Fruit fly (Drosophila melanogaster) whole organism, embryonic: ENCODE data around the gene LIMK1.

ENCODE experiments used
- Bteb2 ChIP-seq: fragments of 200-800 bp; sonication (Bioruptor generic); optimal IDR thresholded peaks from 2 replicates; lab custom pipeline; 2016; ENCODE audit warnings: missing biosample characterization, missing genetic modification characterization
- CG10274 ChIP-seq: fragments of 200-800 bp; sonication (Bioruptor generic); optimal IDR thresholded peaks from 3 replicates; lab custom pipeline; 2017; ENCODE audit warnings: missing biosample characterization, mild to moderate bottlenecking, missing genetic modification characterization
- CG10321 ChIP-seq: fragments of 200-800 bp; sonication (Bioruptor generic); IDR thresholded peaks from 2 replicates; pipeline ENCODE4 v1.3.6; 2022; ENCODE audit warnings: missing biosample characterization, missing genetic modification characterization
- CG12071 ChIP-seq: fragments of 200-800 bp; sonication (Bioruptor generic); optimal IDR thresholded peaks from 3 replicates; lab custom pipeline; 2018; ENCODE audit warnings: missing biosample characterization, mild to moderate bottlenecking, missing genetic modification characterization
- CG12299 ChIP-seq: fragments of 200-800 bp; sonication (Bioruptor generic); optimal IDR thresholded peaks from 2 replicates; lab custom pipeline; 2018; ENCODE audit warnings: missing biosample characterization, mild to moderate bottlenecking, missing genetic modification characterization
- CG12391 ChIP-seq: fragments of 200-800 bp; sonication (Bioruptor generic); optimal IDR thresholded peaks from 3 replicates; lab custom pipeline; 2018; ENCODE audit warnings: missing biosample characterization, mild to moderate bottlenecking, missing genetic modification characterization, moderate library complexity
- CG13894 ChIP-seq: fragments of 200-800 bp; sonication (Bioruptor generic); optimal IDR thresholded peaks from 3 replicates; lab custom pipeline; 2018; ENCODE audit warnings: missing biosample characterization, mild to moderate bottlenecking, missing genetic modification characterization, moderate library complexity
- CG16863 ChIP-seq: fragments of 200-800 bp; sonication (Bioruptor generic); optimal IDR thresholded peaks from 3 replicates; lab custom pipeline; 2016; ENCODE audit warnings: missing biosample characterization, missing genetic modification characterization
- CG17385 ChIP-seq: fragments of 200-800 bp; sonication (Bioruptor generic); optimal IDR thresholded peaks from 3 replicates; lab custom pipeline; 2018; ENCODE audit warnings: missing biosample characterization, mild to moderate bottlenecking, missing genetic modification characterization
- CG18764 ChIP-seq: fragments of 200-800 bp; sonication (Bioruptor generic); optimal IDR thresholded peaks from 3 replicates; lab custom pipeline; 2016; ENCODE audit warnings: missing biosample characterization, missing genetic modification characterization
- CG2678 ChIP-seq: fragments of 200-800 bp; sonication (Bioruptor generic); optimal IDR thresholded peaks from 3 replicates; lab custom pipeline; 2019; ENCODE audit warnings: missing biosample characterization, mild to moderate bottlenecking, missing genetic modification characterization, moderate library complexity
- CG31441 ChIP-seq: fragments of 200-800 bp; sonication (Bioruptor generic); IDR thresholded peaks from 2 replicates; pipeline ENCODE4 v1.3.6; 2022; ENCODE audit warnings: missing biosample characterization, missing genetic modification characterization
- CG3407 ChIP-seq: fragments of 200-800 bp; sonication (Bioruptor generic); optimal IDR thresholded peaks from 2 replicates; lab custom pipeline; 2018; ENCODE audit warnings: missing biosample characterization, mild to moderate bottlenecking, missing genetic modification characterization
- CG4282 ChIP-seq: fragments of 200-800 bp; sonication (Bioruptor generic); optimal IDR thresholded peaks from 2 replicates; lab custom pipeline; 2016; ENCODE audit warnings: missing biosample characterization, missing genetic modification characterization
- CG4328 ChIP-seq: fragments of 200-800 bp; sonication (Bioruptor generic); optimal IDR thresholded peaks from 3 replicates; lab custom pipeline; 2017; ENCODE audit warnings: missing biosample characterization, missing genetic modification reagents, missing genetic modification characterization
- CG8281 ChIP-seq: fragments of 200-800 bp; sonication (Bioruptor generic); optimal IDR thresholded peaks from 2 replicates; lab custom pipeline; 2018; ENCODE audit warnings: missing biosample characterization, mild to moderate bottlenecking, missing genetic modification characterization, moderate library complexity
- CG9797 ChIP-seq: fragments of 200-800 bp; sonication (Bioruptor generic); optimal IDR thresholded peaks from 3 replicates; lab custom pipeline; 2018; ENCODE audit warnings: missing biosample characterization, mild to moderate bottlenecking, missing genetic modification characterization
- Deaf1 ChIP-seq: fragments of 200-800 bp; optimal IDR thresholded peaks from 3 replicates; lab custom pipeline; 2019; ENCODE audit warnings: missing biosample characterization, mild to moderate bottlenecking, missing genetic modification characterization, moderate library complexity
- Dip2 ChIP-seq: fragments of 200-800 bp; sonication (Bioruptor generic); IDR thresholded peaks from 2 replicates; pipeline ENCODE4 v1.3.6; 2022; ENCODE audit warnings: missing biosample characterization, missing genetic modification characterization
- Eip74EF ChIP-seq, 2 experiments: fragments of 200-800 bp in 1 of 2; fragments of >200 bp in 1 of 2; sonication (Bioruptor generic) in 1 of 2; optimal IDR thresholded peaks; 2 replicates each; lab custom pipeline; 2017 to 2019; ENCODE audit warnings: missing biosample characterization in 2 of 2, missing genetic modification characterization in 2 of 2, mild to moderate bottlenecking in 1 of 2, moderate library complexity in 1 of 2
- Fer3 ChIP-seq: fragments of 200-800 bp; sonication (Bioruptor generic); optimal IDR thresholded peaks from 2 replicates; lab custom pipeline; 2018; ENCODE audit warnings: missing biosample characterization, mild to moderate bottlenecking, missing genetic modification characterization, moderate library complexity
- HmgD ChIP-seq: fragments of 200-800 bp; sonication (Bioruptor generic); optimal IDR thresholded peaks from 3 replicates; lab custom pipeline; 2016; ENCODE audit warnings: missing biosample characterization, missing genetic modification characterization
- PHDP ChIP-seq: fragments of 200-800 bp; sonication (Bioruptor generic); optimal IDR thresholded peaks from 3 replicates; lab custom pipeline; 2018; ENCODE audit warnings: missing biosample characterization, mild to moderate bottlenecking, missing genetic modification characterization, moderate library complexity
- Ptx1 ChIP-seq: fragments of 200-800 bp; sonication (Bioruptor generic); IDR thresholded peaks from 2 replicates; pipeline ENCODE4 v1.3.6; 2022; ENCODE audit warnings: missing biosample characterization, missing genetic modification characterization
- Ravus ChIP-seq: fragments of 200-800 bp; sonication (Bioruptor generic); IDR thresholded peaks from 2 replicates; pipeline ENCODE4 v1.3.6; 2022; ENCODE audit warnings: missing biosample characterization, missing genetic modification characterization
- Sin3A ChIP-seq: fragments of >200 bp; optimal IDR thresholded peaks from 2 replicates; lab custom pipeline; 2018
- Vsx1 ChIP-seq: fragments of 200-800 bp; sonication (Bioruptor generic); optimal IDR thresholded peaks from 2 replicates; lab custom pipeline; 2017; ENCODE audit warnings: missing biosample characterization, mild to moderate bottlenecking, missing genetic modification characterization, missing genetic modification reagents
- ato ChIP-seq: fragments of 200-800 bp; sonication (Bioruptor generic); IDR thresholded peaks from 2 replicates; pipeline ENCODE4 v1.3.6; 2022; ENCODE audit warnings: missing biosample characterization, missing genetic modification characterization; ENCODE audit not compliant: partially characterized antibody
- bab2 ChIP-seq: fragments of 200-800 bp; sonication (Bioruptor generic); optimal IDR thresholded peaks from 2 replicates; lab custom pipeline; 2016; ENCODE audit warnings: missing biosample characterization, missing genetic modification characterization
- cas ChIP-seq: fragments of 200-800 bp; sonication (Bioruptor generic); IDR thresholded peaks from 2 replicates; pipeline ENCODE4 v1.3.6; 2022; ENCODE audit warnings: missing biosample characterization, missing genetic modification characterization
- corto ChIP-seq: fragments of 200-800 bp; sonication (Bioruptor generic); optimal IDR thresholded peaks from 2 replicates; lab custom pipeline; 2016; ENCODE audit warnings: missing biosample characterization, mild to moderate bottlenecking, missing genetic modification characterization, moderate library complexity
- ems ChIP-seq: fragments of 200-800 bp; sonication (Bioruptor generic); optimal IDR thresholded peaks from 3 replicates; lab custom pipeline; 2016; ENCODE audit warnings: missing biosample characterization, missing genetic modification characterization
- en ChIP-seq: fragments of 200-800 bp; sonication (Bioruptor generic); optimal IDR thresholded peaks from 2 replicates; lab custom pipeline; 2016; ENCODE audit warnings: missing biosample characterization, missing genetic modification characterization
- fru ChIP-seq: fragments of >200 bp; optimal IDR thresholded peaks from 2 replicates; lab custom pipeline; 2017
- gsb ChIP-seq: fragments of 200-800 bp; sonication (Bioruptor generic); IDR thresholded peaks from 2 replicates; pipeline ENCODE4 v1.3.6; 2022; ENCODE audit warnings: missing biosample characterization, missing genetic modification characterization
- insv ChIP-seq, 2 experiments: fragments of 200-800 bp; sonication (Bioruptor generic); optimal IDR thresholded peaks; 3 replicates each; lab custom pipeline; 2016 to 2018; ENCODE audit warnings: missing biosample characterization in 2 of 2, missing genetic modification characterization in 2 of 2
- klu ChIP-seq: fragments of 200-800 bp; sonication (Bioruptor generic); IDR thresholded peaks from 2 replicates; pipeline ENCODE4 v1.3.6; 2022; ENCODE audit warnings: missing biosample characterization, missing genetic modification characterization
- pfk ChIP-seq: fragments of 200-800 bp; sonication (Bioruptor generic); optimal IDR thresholded peaks from 2 replicates; lab custom pipeline; 2018; ENCODE audit warnings: missing biosample characterization, mild to moderate bottlenecking, missing genetic modification characterization, moderate library complexity
- pho ChIP-seq: fragments of 200-800 bp; sonication (Bioruptor generic); optimal IDR thresholded peaks from 2 replicates; lab custom pipeline; 2016; ENCODE audit warnings: missing biosample characterization, missing genetic modification characterization
- ranshi ChIP-seq: fragments of 200-800 bp; sonication (Bioruptor generic); IDR thresholded peaks from 2 replicates; pipeline ENCODE4 v1.3.6; 2022; ENCODE audit warnings: missing biosample characterization, missing genetic modification characterization
- rib ChIP-seq: fragments of 200-800 bp; sonication (Bioruptor generic); IDR thresholded peaks from 2 replicates; pipeline ENCODE4 v1.3.6; 2022; ENCODE audit warnings: missing biosample characterization, missing genetic modification characterization
- stwl ChIP-seq: fragments of 200-800 bp; sonication (Bioruptor generic); optimal IDR thresholded peaks from 3 replicates; lab custom pipeline; 2018; ENCODE audit warnings: missing biosample characterization, mild to moderate bottlenecking, missing genetic modification characterization, moderate library complexity
- tio ChIP-seq: fragments of 200-800 bp; sonication (Bioruptor generic); optimal IDR thresholded peaks from 2 replicates; lab custom pipeline; 2017; ENCODE audit warnings: missing biosample characterization, missing genetic modification characterization, inconsistent platforms
- trem ChIP-seq: fragments of 200-800 bp; optimal IDR thresholded peaks from 3 replicates; lab custom pipeline; 2019; ENCODE audit warnings: missing biosample characterization, mild to moderate bottlenecking, missing genetic modification characterization, moderate library complexity
- unc-4 ChIP-seq: fragments of 200-800 bp; sonication (Bioruptor generic); IDR thresholded peaks from 2 replicates; pipeline ENCODE4 v1.3.6; 2022; ENCODE audit warnings: missing biosample characterization, missing genetic modification characterization; ENCODE audit not compliant: partially characterized antibody
- vnd ChIP-seq: fragments of 200-800 bp; sonication (Bioruptor generic); IDR thresholded peaks from 3 replicates; pipeline ENCODE4 v1.3.6; 2022; ENCODE audit warnings: missing biosample characterization, missing genetic modification characterization; ENCODE audit not compliant: partially characterized antibody
- wor ChIP-seq: fragments of 200-800 bp; sonication (Bioruptor generic); IDR thresholded peaks from 2 replicates; pipeline ENCODE4 v1.3.6; 2022; ENCODE audit warnings: missing biosample characterization, missing genetic modification characterization
- zen2 ChIP-seq: fragments of 200-800 bp; sonication (Bioruptor generic); IDR thresholded peaks from 3 replicates; pipeline ENCODE4 v1.3.6; 2022; ENCODE audit warnings: missing biosample characterization, missing genetic modification characterization; ENCODE audit not compliant: partially characterized antibody
- zf30C ChIP-seq: fragments of 200-800 bp; sonication (Bioruptor generic); optimal IDR thresholded peaks from 3 replicates; lab custom pipeline; 2018; ENCODE audit warnings: missing biosample characterization, mild to moderate bottlenecking, missing genetic modification characterization
- zfh2 ChIP-seq: fragments of 200-800 bp; sonication (Bioruptor generic); optimal IDR thresholded peaks from 2 replicates; lab custom pipeline; 2016; ENCODE audit warnings: missing biosample characterization, missing genetic modification characterization

LIMK1 gene

DNA sequence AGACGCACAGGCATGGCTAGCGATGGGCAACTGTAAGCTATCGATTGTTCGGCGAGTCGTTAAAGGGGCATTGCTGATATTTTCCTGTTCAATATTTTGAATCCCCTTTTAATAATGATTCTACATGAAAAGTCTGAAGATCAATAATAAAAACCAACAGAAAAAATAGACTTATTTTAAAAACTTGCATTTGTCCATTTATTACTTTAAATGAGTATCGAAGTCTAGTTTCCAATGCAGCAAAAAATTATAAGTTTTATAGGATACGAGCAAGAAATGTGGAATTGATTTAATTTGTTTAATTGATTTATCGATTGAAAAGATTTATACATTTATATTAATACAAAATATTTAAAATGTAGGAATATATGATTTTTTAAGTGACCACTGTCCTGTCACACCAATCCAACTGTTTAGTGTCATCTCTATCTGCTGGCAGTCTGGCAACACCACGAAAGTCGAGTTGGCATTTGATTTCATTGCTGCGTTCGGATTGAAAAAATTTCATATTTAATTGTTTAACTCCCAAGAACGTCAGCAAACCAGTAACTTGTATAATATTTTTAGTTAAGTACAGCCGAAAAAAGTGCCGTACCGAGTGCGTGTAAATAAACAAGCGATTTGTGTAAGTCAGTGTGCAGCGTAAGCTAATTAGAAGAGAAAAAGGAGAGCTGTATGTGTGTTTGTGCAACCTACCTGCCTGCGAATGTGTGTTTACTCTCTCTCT is 3.8 kb upstream of the LIMK1 start, which contains the start of the genes CG1824 and Sec16 (continued):
- TF ChIP-seq Dip2 (GFP tag; lab: Robert Waterston, UW) = no peak
- no peak for TF ChIP-seq CG12071
- peak; percentile 61; the same call in 1 of the 2 replicates for TF ChIP-seq CG31441
- TF ChIP-seq Bteb2 = no peak
- peak; percentile 94 for TF ChIP-seq Vsx1
- peak in 1 of 2 experiments; percentile 92 for TF ChIP-seq insv (GFP tag; optimal IDR thresholded peaks at IDR 0.05; lab: Kevin White, UChicago)
- peak; percentile 65 for TF ChIP-seq CG2678 (tag; lab: Kevin White, UChicago)
- no peak for TF ChIP-seq CG17385 (GFP tag; lab: Kevin White, UChicago)
- no peak for TF ChIP-seq CG16863 (GFP tag; lab: Kevin White, UChicago)
- no peak for TF ChIP-seq ranshi (GFP tag; lab: Robert Waterston, UW)
- TF ChIP-seq PHDP = no peak
- no peak for TF ChIP-seq HmgD (GFP tag; lab: Kevin White, UChicago)
- TF ChIP-seq trem (tag; lab: Kevin White, UChicago) = peak; percentile 58
- no peak for TF ChIP-seq Ravus (GFP tag; lab: Robert Waterston, UW)
- TF ChIP-seq CG12391 = peak; percentile 72
- no peak for TF ChIP-seq klu (GFP tag; lab: Robert Waterston, UW)
- TF ChIP-seq CG13894 (tag; lab: Kevin White, UChicago) = no peak
- peak; percentile 53 for TF ChIP-seq CG4328 (GFP tag; lab: Kevin White, UChicago)
- no peak for TF ChIP-seq CG4282
- TF ChIP-seq CG9797 (GFP tag; lab: Kevin White, UChicago) = peak; percentile 8
- TF ChIP-seq fru = no peak
- no peak for TF ChIP-seq corto (GFP tag; lab: Kevin White, UChicago)
- TF ChIP-seq wor = no peak
- TF ChIP-seq Sin3A (lab: Kevin White, UChicago) = peak; percentile 12
- TF ChIP-seq CG12299 (tag; lab: Kevin White, UChicago) = no peak
- TF ChIP-seq CG8281 (tag; lab: Kevin White, UChicago) = no peak
- TF ChIP-seq tio (GFP tag; lab: Kevin White, UChicago) = no peak
- no peak for TF ChIP-seq ems (GFP tag; lab: Kevin White, UChicago)
- no peak for TF ChIP-seq stwl (tag; lab: Kevin White, UChicago)
- TF ChIP-seq gsb = no peak
- no peak for TF ChIP-seq pfk (GFP tag; lab: Kevin White, UChicago)
- no peak for TF ChIP-seq en (GFP tag; lab: Kevin White, UChicago)
- TF ChIP-seq Eip74EF (GFP tag; optimal IDR thresholded peaks at IDR 0.05; lab: Kevin White, UChicago) = no peak
- TF ChIP-seq Ptx1 = 0 out of 2 replicates have a peak, but pooled peaks have one; percentile 36
- TF ChIP-seq CG10321 = no peak
- TF ChIP-seq CG10274 = peak; percentile 14
- no peak for TF ChIP-seq rib (GFP tag; lab: Robert Waterston, UW)
- TF ChIP-seq vnd = no peak
- TF ChIP-seq zen2 (GFP tag; lab: Robert Waterston, UW) = no peak; the same call in 2 of the 3 replicates
- TF ChIP-seq Deaf1 (tag; lab: Kevin White, UChicago) = no peak
- peak; percentile 16 for TF ChIP-seq Fer3
- no peak for TF ChIP-seq ato (GFP tag; lab: Robert Waterston, UW)
- peak; percentile 49 for TF ChIP-seq unc-4
- TF ChIP-seq zf30C (GFP tag; lab: Kevin White, UChicago) = no peak
- TF ChIP-seq zfh2 (GFP tag; lab: Kevin White, UChicago) = peak; percentile 47
- no peak for TF ChIP-seq CG18764 (GFP tag; lab: Kevin White, UChicago)
- no peak for TF ChIP-seq pho (GFP tag; lab: Kevin White, UChicago)
- TF ChIP-seq CG3407 (GFP tag; lab: Kevin White, UChicago) = no peak
- no peak for TF ChIP-seq bab2 (GFP tag; lab: Kevin White, UChicago)
- no peak for TF ChIP-seq cas (GFP tag; lab: Robert Waterston, UW)
